Fruit fly (Drosophila melanogaster): ENCODE results near the gene PGRP-SA.

The PGRP-SA gene

DNA sequence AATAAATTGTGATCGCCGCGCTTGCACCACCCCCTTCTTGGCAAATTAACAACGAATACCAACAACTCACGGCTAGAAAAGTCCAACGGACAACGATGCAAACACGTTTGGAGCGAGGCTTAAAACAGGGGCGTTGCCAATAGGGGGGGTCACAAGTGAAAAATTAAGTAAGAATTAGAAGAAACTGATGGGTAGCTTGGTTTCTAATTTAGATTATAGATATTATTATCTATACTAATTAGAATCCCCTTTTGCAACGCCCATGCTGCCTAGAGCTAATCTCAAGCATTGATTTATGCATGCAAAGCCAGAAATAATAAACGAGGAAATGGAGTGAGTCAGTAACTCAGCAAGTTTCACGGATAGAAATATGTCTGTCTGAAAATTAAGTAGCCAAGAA, 43.0 kb upstream of the PGRP-SA start (continued):
- peak; percentile 80 for TF ChIP-seq al (GFP tag; IDR thresholded peaks at IDR 0.05)
- peak; percentile 85 for TF ChIP-seq tgo (GFP tag; IDR thresholded peaks at IDR 0.05)
- peak; percentile 52 for TF ChIP-seq ewg (GFP tag; optimal IDR thresholded peaks at IDR 0.05)
- TF ChIP-seq CG17912 (GFP tag; optimal IDR thresholded peaks at IDR 0.05), result no peak
- TF ChIP-seq danr (GFP tag; IDR thresholded peaks at IDR 0.05), result 0 out of 2 replicates have a peak, but pooled peaks have one; percentile 41
- no peak for TF ChIP-seq Stat92E (GFP tag; optimal IDR thresholded peaks at IDR 0.05)
- peak; percentile 79 for TF ChIP-seq Fer3 (tag; optimal IDR thresholded peaks at IDR 0.05)
- no peak for TF ChIP-seq abd-A (tag; optimal IDR thresholded peaks at IDR 0.05)
- no peak for TF ChIP-seq Scr (GFP tag; IDR thresholded peaks at IDR 0.05; ENCODE audit: partially characterized antibody)
- TF ChIP-seq CG17802 (tag; optimal IDR thresholded peaks at IDR 0.05), result no peak
- peak; percentile 75 for TF ChIP-seq CG6689 (GFP tag; IDR thresholded peaks at IDR 0.05)
- peak; percentile 36; the same call in 1 of the 2 replicates for TF ChIP-seq CG8765 (GFP tag; IDR thresholded peaks at IDR 0.05)
- TF ChIP-seq CG2120 (GFP tag; optimal IDR thresholded peaks at IDR 0.05), result peak; percentile 79
- peak; percentile 70 for TF ChIP-seq CG31441 (GFP tag; IDR thresholded peaks at IDR 0.05)
- peak; percentile 51 for TF ChIP-seq CG2875 (GFP tag; optimal IDR thresholded peaks at IDR 0.05)
- peak; percentile 4 for TF ChIP-seq CG4617 (GFP tag; optimal IDR thresholded peaks at IDR 0.05; ENCODE audit: borderline replicate concordance)
- TF ChIP-seq gce (GFP tag; IDR thresholded peaks at IDR 0.05), result peak; percentile 73; the same call in 1 of the 3 replicates
- peak; percentile 59 for TF ChIP-seq gro (GFP tag; optimal IDR thresholded peaks at IDR 0.05)
- no peak for TF ChIP-seq CG2129 (GFP tag; IDR thresholded peaks at IDR 0.05; ENCODE audit: partially characterized antibody)
- TF ChIP-seq Sox102F (GFP tag; optimal IDR thresholded peaks at IDR 0.05), result peak; percentile 76
- no peak for TF ChIP-seq CG8089 (GFP tag; optimal IDR thresholded peaks at IDR 0.05)
- no peak for TF ChIP-seq unc-4 (GFP tag; IDR thresholded peaks at IDR 0.05; ENCODE audit: partially characterized antibody)
- peak; percentile 57 for TF ChIP-seq zfh2 (GFP tag; optimal IDR thresholded peaks at IDR 0.05)
- TF ChIP-seq CG11696 (GFP tag; IDR thresholded peaks at IDR 0.05), result peak; percentile 93
- no peak for TF ChIP-seq CG7963 (GFP tag; IDR thresholded peaks at IDR 0.05; ENCODE audit: partially characterized antibody)
- no peak for TF ChIP-seq crp (GFP tag; optimal IDR thresholded peaks at IDR 0.05)
- TF ChIP-seq CG34422 (GFP tag; IDR thresholded peaks at IDR 0.05), result peak; percentile 85
- TF ChIP-seq CG6175 (GFP tag; IDR thresholded peaks at IDR 0.05), result peak; percentile 67; the same call in 1 of the 3 replicates
- TF ChIP-seq CG1529 (GFP tag; optimal IDR thresholded peaks at IDR 0.05), result peak; percentile 34
- no peak for TF ChIP-seq CG42726 (GFP tag; IDR thresholded peaks at IDR 0.05; ENCODE audit: partially characterized antibody)
- TF ChIP-seq CoRest (tag; optimal IDR thresholded peaks at IDR 0.05), result peak; percentile 77
- TF ChIP-seq Taf1 (GFP tag; IDR thresholded peaks at IDR 0.05), result peak; percentile 84
- peak; percentile 68 for TF ChIP-seq Blimp-1 (GFP tag; optimal IDR thresholded peaks at IDR 0.05)
- TF ChIP-seq Aef1 (GFP tag; IDR thresholded peaks at IDR 0.05), result peak; percentile 88
- TF ChIP-seq Hr78 (GFP tag; optimal IDR thresholded peaks at IDR 0.05), result no peak
- TF ChIP-seq CG12104 (GFP tag; optimal IDR thresholded peaks at IDR 0.05), result peak; percentile 42
- TF ChIP-seq lov (optimal IDR thresholded peaks at IDR 0.05), result no peak
- peak; percentile 75; the same call in 1 of the 3 replicates for TF ChIP-seq lov (GFP tag; IDR thresholded peaks at IDR 0.05)
- peak; percentile 87 for TF ChIP-seq Med (GFP tag)
- TF ChIP-seq NfI (GFP tag; optimal IDR thresholded peaks at IDR 0.05), result peak; percentile 78
- TF ChIP-seq tap (tag; optimal IDR thresholded peaks at IDR 0.05), result peak; percentile 62
- no peak for TF ChIP-seq CG12236 (GFP tag; optimal IDR thresholded peaks at IDR 0.05)
